Fruit fly (Drosophila melanogaster): Measurements from ENCODE around the gene SmydA-8.

The SmydA-8 gene

DNA sequence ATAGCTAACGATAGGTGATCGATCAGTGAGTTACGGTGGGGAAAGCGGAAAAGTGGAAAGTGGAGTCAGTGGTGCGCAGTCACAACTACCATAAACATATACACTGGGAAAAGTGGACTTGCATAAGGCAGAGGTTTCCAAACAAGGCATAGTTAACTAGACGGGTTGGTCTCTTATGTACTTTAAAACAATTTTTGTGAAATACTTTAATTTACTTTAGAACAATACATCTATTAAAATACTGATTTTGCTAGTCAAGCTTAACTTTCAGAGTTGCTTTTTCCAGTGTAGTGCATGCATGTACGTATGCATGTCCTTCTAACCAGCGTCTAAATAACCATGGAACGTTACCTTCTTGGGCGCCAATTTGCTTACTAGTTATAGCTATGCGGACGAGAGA, 6.3 kb upstream of the SmydA-8 start (continued):
- TF ChIP-seq odd (GFP tag; optimal IDR thresholded peaks at IDR 0.05) (no peak), CG1603 (tag; optimal IDR thresholded peaks at IDR 0.05) (peak; percentile 41), CG18476 (GFP tag; optimal IDR thresholded peaks at IDR 0.05) (no peak), Ets65A (GFP tag) (no peak), MTF-1 (GFP tag; optimal IDR thresholded peaks at IDR 0.05; ENCODE audit: borderline replicate concordance) (no peak), CG2202 (tag; optimal IDR thresholded peaks at IDR 0.05) (no peak), CG4282 (GFP tag; optimal IDR thresholded peaks at IDR 0.05) (no peak), CG13287 (GFP tag; IDR thresholded peaks at IDR 0.05; ENCODE audit: partially characterized antibody) (no peak), dati (GFP tag; IDR thresholded peaks at IDR 0.05) (no peak), CG15269 (tag; optimal IDR thresholded peaks at IDR 0.05) (no peak), CG17912 (GFP tag; optimal IDR thresholded peaks at IDR 0.05) (no peak), lab (GFP tag; optimal IDR thresholded peaks at IDR 0.05) (no peak), CG10267 (tag; optimal IDR thresholded peaks at IDR 0.05) (no peak), ttk (GFP tag; IDR thresholded peaks at IDR 0.05) (0 out of 2 replicates have a peak, but pooled peaks have one; percentile 7), prd (optimal IDR thresholded peaks at IDR 0.05) (no peak), prd (GFP tag; IDR thresholded peaks at IDR 0.05) (peak; percentile 30; the same call in 1 of the 3 replicates), ase (GFP tag; IDR thresholded peaks at IDR 0.05) (no peak), Taf1 (GFP tag; IDR thresholded peaks at IDR 0.05) (no peak), aop (GFP tag; IDR thresholded peaks at IDR 0.05) (no peak), crp (GFP tag; optimal IDR thresholded peaks at IDR 0.05) (no peak), Trl (optimal IDR thresholded peaks at IDR 0.05) (no peak), Trl (GFP tag; optimal IDR thresholded peaks at IDR 0.05) (no peak), lilli (GFP tag; optimal IDR thresholded peaks at IDR 0.05) (no peak), Dip3 (GFP tag; optimal IDR thresholded peaks at IDR 0.05) (no peak), Doc3 (GFP tag; IDR thresholded peaks at IDR 0.05; ENCODE audit: partially characterized antibody) (no peak), CG13624 (GFP tag; optimal IDR thresholded peaks at IDR 0.05) (no peak), Nf-YC (tag; optimal IDR thresholded peaks at IDR 0.05) (no peak), Ssrp (tag; optimal IDR thresholded peaks at IDR 0.05) (peak; percentile 9), Lpt (GFP tag; optimal IDR thresholded peaks at IDR 0.05) (no peak), E2f1 (GFP tag; IDR thresholded peaks at IDR 0.05) (no peak), HLHmδ (GFP tag; optimal IDR thresholded peaks at IDR 0.05) (no peak), TFAM (GFP tag; optimal IDR thresholded peaks at IDR 0.05) (no peak), CG5245 (GFP tag; optimal IDR thresholded peaks at IDR 0.05) (no peak), bowl (GFP tag; IDR thresholded peaks at IDR 0.05) (no peak), CG9215 (GFP tag; IDR thresholded peaks at IDR 0.05) (no peak), PHDP (tag; optimal IDR thresholded peaks at IDR 0.05) (peak; percentile 6), Dref (GFP tag; IDR thresholded peaks at IDR 0.05) (no peak), sd (tag; optimal IDR thresholded peaks at IDR 0.05) (no peak), jigr1 (GFP tag; IDR thresholded peaks at IDR 0.05) (no peak), tio (GFP tag; optimal IDR thresholded peaks at IDR 0.05) (no peak), lbe (GFP tag; optimal IDR thresholded peaks at IDR 0.05) (no peak), Jarid2 (GFP tag; optimal IDR thresholded peaks at IDR 0.05) (no peak), unc-4 (GFP tag; IDR thresholded peaks at IDR 0.05; ENCODE audit: partially characterized antibody) (no peak), CG32772 (GFP tag; IDR thresholded peaks at IDR 0.05) (peak; percentile 8; the same call in 1 of the 2 replicates), Gug (GFP tag; IDR thresholded peaks at IDR 0.05) (no peak), CG30403 (GFP tag; optimal IDR thresholded peaks at IDR 0.05) (no peak), sisA (GFP tag; IDR thresholded peaks at IDR 0.05) (no peak), Dip2 (GFP tag; IDR thresholded peaks at IDR 0.05) (no peak), vvl (GFP tag; IDR thresholded peaks at IDR 0.05) (peak; percentile 29; the same call in 1 of the 2 replicates), CG1024 (GFP tag; IDR thresholded peaks at IDR 0.05) (no peak), Sox102F (GFP tag; optimal IDR thresholded peaks at IDR 0.05) (peak; percentile 45), CG1832 (GFP tag; optimal IDR thresholded peaks at IDR 0.05) (no peak)
